Fruit fly (Drosophila melanogaster): ENCODE data around the gene sfl.

- TF ChIP-seq CTCF (optimal IDR thresholded peaks at IDR 0.05) = no peak
- TF ChIP-seq CG8478 (optimal IDR thresholded peaks at IDR 0.05) = no peak
Measured at dm6 chr3L:6469508-6469907, 26.0 kb upstream of the sfl start.
